Fruit fly (Drosophila melanogaster) whole organism, embryonic: Measurements from ENCODE around the gene RhoGAP18B.

Experiments used
- Adf1 ChIP-seq: fragments of 200-800 bp; sonication (Bioruptor generic); IDR thresholded peaks from 2 replicates; pipeline ENCODE4 v1.3.6; 2022; ENCODE audit warnings: missing biosample characterization, missing genetic modification characterization
- Asciz ChIP-seq: fragments of 200-800 bp; sonication (Bioruptor generic); optimal IDR thresholded peaks from 2 replicates; lab custom pipeline; 2017; ENCODE audit warnings: missing biosample characterization, mild to moderate bottlenecking, missing genetic modification characterization, missing genetic modification reagents
- Awh ChIP-seq: fragments of 200-800 bp; sonication (Bioruptor generic); IDR thresholded peaks from 2 replicates; pipeline ENCODE4, ENCODE4 v1.3.6; 2022; ENCODE audit warnings: missing biosample characterization, missing genetic modification characterization
- B-H1 ChIP-seq: fragments of 200-800 bp; sonication (Bioruptor generic); IDR thresholded peaks from 3 replicates; pipeline ENCODE4 v1.3.6; 2022; ENCODE audit warnings: missing biosample characterization, missing genetic modification characterization
- CG1024 ChIP-seq: fragments of 200-800 bp; sonication (Bioruptor generic); IDR thresholded peaks from 2 replicates; pipeline ENCODE4 v1.3.6; 2022; ENCODE audit warnings: missing biosample characterization, missing genetic modification characterization
- CG10959 ChIP-seq: fragments of 200-800 bp; sonication (Bioruptor generic); IDR thresholded peaks from 2 replicates; pipeline ENCODE4 v1.3.6; 2022; ENCODE audit warnings: missing biosample characterization, missing genetic modification characterization
- CG11093 ChIP-seq: fragments of 200-800 bp; sonication (Bioruptor generic); IDR thresholded peaks from 3 replicates; pipeline ENCODE4 v1.3.6; 2022; ENCODE audit warnings: missing biosample characterization, missing genetic modification characterization
- CG11398 ChIP-seq: fragments of 200-800 bp; sonication (Bioruptor generic); optimal IDR thresholded peaks from 2 replicates; lab custom pipeline; 2016; ENCODE audit warnings: missing biosample characterization, missing genetic modification characterization
- CG12219 ChIP-seq: fragments of 200-800 bp; sonication (Bioruptor generic); optimal IDR thresholded peaks from 3 replicates; lab custom pipeline; 2018; ENCODE audit warnings: missing biosample characterization, mild to moderate bottlenecking, missing genetic modification characterization
- CG14014 ChIP-seq: fragments of 200-800 bp; sonication (Bioruptor generic); IDR thresholded peaks from 2 replicates; pipeline ENCODE4 v1.3.6; 2022; ENCODE audit warnings: missing biosample characterization, missing genetic modification characterization
- CG14441 ChIP-seq: fragments of 200-800 bp; sonication (Bioruptor generic); IDR thresholded peaks from 2 replicates; pipeline ENCODE4 v1.3.6; 2022; ENCODE audit warnings: missing biosample characterization, missing genetic modification characterization
- CG15011 ChIP-seq: fragments of 200-800 bp; sonication (Bioruptor generic); optimal IDR thresholded peaks from 3 replicates; lab custom pipeline; 2018; ENCODE audit warnings: missing biosample characterization, mild to moderate bottlenecking, missing genetic modification characterization
- CG1529 ChIP-seq: fragments of 200-800 bp; sonication (Bioruptor generic); optimal IDR thresholded peaks from 3 replicates; lab custom pipeline; 2018; ENCODE audit warnings: missing biosample characterization, missing genetic modification characterization
- CG15479 ChIP-seq: fragments of 200-800 bp; sonication (Bioruptor generic); optimal IDR thresholded peaks from 3 replicates; lab custom pipeline; 2019; ENCODE audit warnings: missing biosample characterization, mild to moderate bottlenecking, missing genetic modification characterization, moderate library complexity
- CG1602 ChIP-seq: fragments of 200-800 bp; sonication (Bioruptor generic); optimal IDR thresholded peaks from 3 replicates; lab custom pipeline; 2016; ENCODE audit warnings: missing biosample characterization, missing genetic modification characterization
- CG16863 ChIP-seq: fragments of 200-800 bp; sonication (Bioruptor generic); optimal IDR thresholded peaks from 3 replicates; lab custom pipeline; 2016; ENCODE audit warnings: missing biosample characterization, missing genetic modification characterization
- CG18011 ChIP-seq: fragments of 200-800 bp; sonication (Bioruptor generic); optimal IDR thresholded peaks from 2 replicates; lab custom pipeline; 2017; ENCODE audit warnings: missing biosample characterization, missing genetic modification characterization, mild to moderate bottlenecking, moderate library complexity, missing genotype
- CG2120 ChIP-seq: fragments of 200-800 bp; sonication (Bioruptor generic); optimal IDR thresholded peaks from 3 replicates; lab custom pipeline; 2016; ENCODE audit warnings: missing biosample characterization, missing genetic modification characterization
- CG2202 ChIP-seq: fragments of 200-800 bp; sonication (Bioruptor generic); optimal IDR thresholded peaks from 2 replicates; lab custom pipeline; 2018; ENCODE audit warnings: missing biosample characterization, mild to moderate bottlenecking, missing genetic modification characterization
- CG31388 ChIP-seq: fragments of 200-800 bp; sonication (Bioruptor generic); optimal IDR thresholded peaks from 2 replicates; lab custom pipeline; 2016; ENCODE audit warnings: missing biosample characterization, missing genetic modification characterization
- CG3407 ChIP-seq: fragments of 200-800 bp; sonication (Bioruptor generic); optimal IDR thresholded peaks from 2 replicates; lab custom pipeline; 2018; ENCODE audit warnings: missing biosample characterization, mild to moderate bottlenecking, missing genetic modification characterization
- CG7839 ChIP-seq: fragments of 200-800 bp; sonication (Bioruptor generic); optimal IDR thresholded peaks from 3 replicates; lab custom pipeline; 2018; ENCODE audit warnings: missing biosample characterization, mild to moderate bottlenecking, missing genetic modification characterization, moderate library complexity
- CG7928 ChIP-seq: fragments of 200-800 bp; sonication (Bioruptor generic); optimal IDR thresholded peaks from 2 replicates; lab custom pipeline; 2017; ENCODE audit warnings: missing biosample characterization, mild to moderate bottlenecking, missing genetic modification characterization
- CG7963 ChIP-seq: fragments of 200-800 bp; sonication (Bioruptor generic); IDR thresholded peaks from 3 replicates; pipeline ENCODE4 v1.3.6; 2022; ENCODE audit warnings: missing biosample characterization, missing genetic modification characterization; ENCODE audit not compliant: partially characterized antibody
- Drgx ChIP-seq: fragments of 200-800 bp; sonication (Bioruptor generic); IDR thresholded peaks from 2 replicates; pipeline ENCODE4 v1.3.6; 2022; ENCODE audit warnings: missing biosample characterization, missing genetic modification characterization
- E2f1 ChIP-seq: fragments of 200-800 bp; sonication (Bioruptor generic); IDR thresholded peaks from 2 replicates; pipeline ENCODE4 v1.3.6; 2022; ENCODE audit warnings: missing biosample characterization, missing genetic modification characterization
- ERR ChIP-seq: fragments of 200-800 bp; sonication (Bioruptor generic); optimal IDR thresholded peaks from 2 replicates; lab custom pipeline; 2016; ENCODE audit warnings: missing biosample characterization, missing genetic modification characterization
- GATAe ChIP-seq: fragments of 200-800 bp; sonication (Bioruptor generic); conservative IDR thresholded peaks from 2 replicates; pipeline ENCODE4 v1.3.6; 2022; ENCODE audit warnings: missing biosample characterization, missing genetic modification characterization
- HmgD ChIP-seq: fragments of 200-800 bp; sonication (Bioruptor generic); optimal IDR thresholded peaks from 3 replicates; lab custom pipeline; 2016; ENCODE audit warnings: missing biosample characterization, missing genetic modification characterization
- NC2β ChIP-seq: fragments of 200-800 bp; sonication (Bioruptor generic); optimal IDR thresholded peaks from 2 replicates; lab custom pipeline; 2016; ENCODE audit warnings: missing biosample characterization, missing genetic modification characterization
- Rx ChIP-seq: fragments of 200-800 bp; sonication (Bioruptor generic); IDR thresholded peaks from 2 replicates; pipeline ENCODE4 v1.3.6; 2022; ENCODE audit warnings: missing biosample characterization, missing genetic modification characterization
- Sry-β ChIP-seq: fragments of 200-800 bp; sonication (Bioruptor generic); optimal IDR thresholded peaks from 2 replicates; lab custom pipeline; 2018; ENCODE audit warnings: missing biosample characterization, mild to moderate bottlenecking, missing genetic modification characterization, moderate library complexity
- aop ChIP-seq: fragments of 200-800 bp; sonication (Bioruptor generic); IDR thresholded peaks from 2 replicates; pipeline ENCODE4 v1.3.6; 2022; ENCODE audit warnings: missing biosample characterization, missing genetic modification characterization
- bcd ChIP-seq: fragments of 200-800 bp; sonication (Bioruptor generic); optimal IDR thresholded peaks from 2 replicates; lab custom pipeline; 2017; ENCODE audit warnings: missing biosample characterization, mild to moderate bottlenecking, missing genetic modification characterization
- btn ChIP-seq: fragments of 200-800 bp; sonication (Bioruptor generic); optimal IDR thresholded peaks from 2 replicates; lab custom pipeline; 2016; ENCODE audit warnings: missing biosample characterization, missing genetic modification characterization
- da ChIP-seq: fragments of 200-800 bp; sonication (Bioruptor generic); optimal IDR thresholded peaks from 2 replicates; lab custom pipeline; 2016; ENCODE audit warnings: missing biosample characterization, missing genetic modification characterization
- eve ChIP-seq, 2 experiments: fragments of >200 bp; optimal IDR thresholded peaks; 2 replicates each; lab custom pipeline; 2017; ENCODE audit warnings: missing biosample characterization in 2 of 2, missing genetic modification characterization in 2 of 2
- exex ChIP-seq: fragments of 200-800 bp; sonication (Bioruptor generic); optimal IDR thresholded peaks from 4 replicates; lab custom pipeline; 2018; ENCODE audit warnings: missing biosample characterization, mild to moderate bottlenecking, missing genetic modification characterization, moderate library complexity
- gcm ChIP-seq: fragments of 200-800 bp; sonication (Bioruptor generic); optimal IDR thresholded peaks from 2 replicates; lab custom pipeline; 2019; ENCODE audit warnings: missing biosample characterization, mild to moderate bottlenecking, missing genetic modification characterization, moderate library complexity
- gcm2 ChIP-seq: fragments of 200-800 bp; sonication (Bioruptor generic); optimal IDR thresholded peaks from 2 replicates; lab custom pipeline; 2016; ENCODE audit warnings: missing biosample characterization, missing genetic modification characterization
- hbn ChIP-seq: fragments of 200-800 bp; sonication (Bioruptor generic); IDR thresholded peaks from 2 replicates; pipeline ENCODE4 v1.3.6; 2022; ENCODE audit warnings: missing biosample characterization, missing genetic modification characterization; ENCODE audit not compliant: partially characterized antibody
- kay ChIP-seq: fragments of 200-800 bp; sonication (Bioruptor generic); optimal IDR thresholded peaks from 2 replicates; lab custom pipeline; 2016; ENCODE audit warnings: missing biosample characterization, missing genetic modification characterization
- lab ChIP-seq: fragments of 200-800 bp; sonication (Bioruptor generic); optimal IDR thresholded peaks from 3 replicates; lab custom pipeline; 2017; ENCODE audit warnings: missing biosample characterization, missing genetic modification characterization, mild to moderate bottlenecking, moderate library complexity, missing genetic modification reagents
- mirr ChIP-seq: fragments of 200-800 bp; sonication (Bioruptor generic); optimal IDR thresholded peaks from 3 replicates; lab custom pipeline; 2018; ENCODE audit warnings: missing biosample characterization, mild to moderate bottlenecking, missing genetic modification characterization
- nmo ChIP-seq: fragments of 200-800 bp; sonication (Bioruptor generic); optimal IDR thresholded peaks from 2 replicates; lab custom pipeline; 2018; ENCODE audit warnings: missing biosample characterization, mild to moderate bottlenecking, missing genetic modification characterization, moderate library complexity
- otp ChIP-seq: fragments of 200-800 bp; sonication (Bioruptor generic); IDR thresholded peaks from 3 replicates; pipeline ENCODE4, ENCODE4 v1.3.6; 2022; ENCODE audit warnings: missing biosample characterization, missing genetic modification characterization
- pan ChIP-seq, 4 experiments: fragments of >200 bp in 3 of 4; fragments of 200-800 bp in 1 of 4; sonication (Bioruptor generic) in 1 of 4; optimal IDR thresholded peaks in 3 of 4; IDR thresholded peaks in 1 of 4; 2 replicates each; pipeline versions ENCODE4 v1.3.6 to Lab custom; 2017 to 2022; ENCODE audit warnings: missing biosample characterization in 2 of 4, missing genetic modification characterization in 2 of 4, mixed read lengths in 1 of 4
- peb ChIP-seq: fragments of 200-800 bp; sonication (Bioruptor generic); IDR thresholded peaks from 2 replicates; pipeline ENCODE4 v1.3.6; 2022; ENCODE audit warnings: missing biosample characterization, missing genetic modification characterization
- sisA ChIP-seq: fragments of 200-800 bp; sonication (Bioruptor generic); IDR thresholded peaks from 2 replicates; pipeline ENCODE4 v1.3.6; 2022; ENCODE audit warnings: missing biosample characterization, missing genetic modification characterization
- sug ChIP-seq: fragments of 200-800 bp; optimal IDR thresholded peaks from 2 replicates; lab custom pipeline; 2019; ENCODE audit warnings: missing biosample characterization, mild to moderate bottlenecking, missing genetic modification characterization, moderate library complexity

RhoGAP18B gene

DNA sequence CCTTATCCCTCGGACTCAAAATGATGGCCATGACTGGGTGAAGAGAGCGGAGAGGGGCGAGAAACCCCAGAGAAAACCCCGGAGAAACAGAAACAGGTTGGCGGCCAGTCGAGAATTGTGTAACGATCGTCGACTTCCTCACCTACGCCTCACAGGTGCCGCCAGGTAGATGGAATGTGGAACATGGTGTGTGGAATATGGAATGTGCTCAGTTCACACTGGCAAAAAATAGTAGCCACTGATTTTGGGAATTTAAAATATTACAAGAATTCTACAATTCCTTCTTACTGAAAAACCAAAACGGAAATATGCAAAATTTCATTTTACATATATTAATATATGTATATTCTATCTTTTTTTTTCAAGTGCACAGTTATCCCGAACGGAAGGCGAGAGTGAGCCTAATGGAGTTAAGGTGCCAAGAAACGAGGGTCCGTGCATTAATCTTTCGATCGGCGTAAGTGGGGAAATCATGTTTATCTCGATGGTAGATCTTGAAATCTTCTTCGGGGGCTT, 10.9 kb downstream of the RhoGAP18B start (continued):
- TF ChIP-seq gcm (peak; percentile 85), CG7963 (GFP tag; lab: Robert Waterston, UW) (no peak), CG3407 (GFP tag; lab: Kevin White, UChicago) (peak; percentile 76), da (no peak), CG14441 (GFP tag; lab: Robert Waterston, UW) (0 out of 2 replicates have a peak, but pooled peaks have one; percentile 41), eve (GFP tag; optimal IDR thresholded peaks at IDR 0.05; lab: Kevin White, UChicago) (peak in 1 of 2 experiments; percentile 13), peb (peak; percentile 68), CG7839 (peak; percentile 89), B-H1 (GFP tag; lab: Robert Waterston, UW) (peak; percentile 75), CG1529 (GFP tag; lab: Kevin White, UChicago) (peak; percentile 76), CG31388 (peak; percentile 51), CG15479 (GFP tag; lab: Kevin White, UChicago) (peak; percentile 47), Drgx (GFP tag; lab: Robert Waterston, UW) (peak; percentile 84), CG11398 (GFP tag; lab: Kevin White, UChicago) (no peak), mirr (GFP tag; lab: Kevin White, UChicago) (no peak), CG10959 (GFP tag; lab: Robert Waterston, UW) (peak; percentile 92), hbn (GFP tag; lab: Robert Waterston, UW) (no peak), CG15011 (peak; percentile 63), CG14014 (GFP tag; lab: Robert Waterston, UW) (peak; percentile 56; the same call in 1 of the 2 replicates), GATAe (GFP tag; lab: Robert Waterston, UW) (peak; percentile 35; the same call in 1 of the 2 replicates), exex (tag; lab: Kevin White, UChicago) (peak; percentile 15), CG2120 (GFP tag; lab: Kevin White, UChicago) (peak; percentile 52), NC2β (GFP tag; lab: Kevin White, UChicago) (peak; percentile 4), btn (GFP tag; lab: Kevin White, UChicago) (peak; percentile 9), otp (GFP tag; lab: Robert Waterston, UW) (peak; percentile 87), lab (GFP tag; lab: Kevin White, UChicago) (peak; percentile 82), CG16863 (GFP tag; lab: Kevin White, UChicago) (peak; percentile 24), CG7928 (GFP tag; lab: Kevin White, UChicago) (peak; percentile 25), sug (peak; percentile 35), ERR (no peak), CG1602 (GFP tag; lab: Kevin White, UChicago) (peak; percentile 84), Sry-β (GFP tag; lab: Kevin White, UChicago) (peak; percentile 12), CG11093 (GFP tag; lab: Robert Waterston, UW) (peak; percentile 67; the same call in 2 of the 3 replicates), nmo (GFP tag; lab: Kevin White, UChicago) (peak; percentile 88), CG18011 (GFP tag; lab: Kevin White, UChicago) (no peak), Asciz (peak; percentile 54), aop (GFP tag; lab: Robert Waterston, UW) (no peak), HmgD (no peak), CG1024 (peak; percentile 52), Awh (peak; percentile 73; the same call in 1 of the 2 replicates), Adf1 (GFP tag; lab: Robert Waterston, UW) (peak; percentile 23; the same call in 1 of the 2 replicates), Rx (GFP tag; lab: Robert Waterston, UW) (peak; percentile 64), CG12219 (peak; percentile 51), kay (GFP tag; lab: Kevin White, UChicago) (peak; percentile 67), gcm2 (no peak), sisA (GFP tag; lab: Robert Waterston, UW) (peak; percentile 69), CG2202 (tag; lab: Kevin White, UChicago) (peak; percentile 90), E2f1 (GFP tag; lab: Robert Waterston, UW) (peak; percentile 78), pan (optimal IDR thresholded peaks at IDR 0.05; lab: Kevin White, UChicago) (no peak), pan (GFP tag; optimal IDR thresholded peaks at IDR 0.05 in 1 of 2, IDR thresholded peaks at IDR 0.05 in 1 of 2) (peak in 1 of 2 experiments; percentile 76), bcd (peak; percentile 78)
